In the genomic region with DNA sequence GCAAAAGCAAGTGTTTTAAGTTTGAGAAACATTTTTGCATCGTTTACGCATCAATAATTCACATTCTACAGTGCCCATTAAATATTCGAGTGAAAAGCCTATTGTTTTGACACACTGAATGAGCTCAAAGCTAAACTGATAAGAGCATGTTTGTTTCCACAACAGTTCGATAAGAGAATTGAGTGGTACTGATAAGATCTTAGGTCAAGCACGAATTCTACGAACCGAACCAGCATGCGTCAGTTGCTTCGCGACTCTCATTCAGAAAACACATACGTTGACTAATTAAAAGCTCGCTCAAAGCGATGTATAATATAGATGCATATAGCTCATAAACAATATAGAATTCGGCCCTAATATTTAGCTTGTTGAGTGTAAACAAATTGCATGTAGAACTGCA, we compare ENCODE assay signal across 3 fruit fly cellular contexts.
TF ChIP-seq lines count a peak whose summit lies in the region.

No protein-coding gene starts in this region.

- no peak for TF ChIP-seq CTCF in whole organism, embryonic (GFP tag; optimal IDR thresholded peaks at IDR 0.05; lab: Kevin White, UChicago)

TF ChIP-seq in whole organism, adult, 20 proteins besides CTCF, POLR2A, EP300 and RAD21:
- no peak for TF ChIP-seq toe (GFP tag; optimal IDR thresholded peaks at IDR 0.05; lab: Kevin White, UChicago)
- no peak for TF ChIP-seq CG5204 (GFP tag; optimal IDR thresholded peaks at IDR 0.05; lab: Kevin White, UChicago)
- no peak for TF ChIP-seq Crg-1 (GFP tag; optimal IDR thresholded peaks at IDR 0.05; lab: Kevin White, UChicago)
- peak; percentile 40 for TF ChIP-seq cic (GFP tag; optimal IDR thresholded peaks at IDR 0.05; lab: Kevin White, UChicago)
- TF ChIP-seq Hr96 (GFP tag; optimal IDR thresholded peaks at IDR 0.05; lab: Kevin White, UChicago), result no peak
- no peak for TF ChIP-seq CG33017 (tag; optimal IDR thresholded peaks at IDR 0.05; lab: Kevin White, UChicago)
- peak; percentile 91 for TF ChIP-seq kay (GFP tag; lab: Kevin White, UChicago; ENCODE audit: borderline replicate concordance)

TF ChIP-seq in whole organism, embryonic, 481 proteins besides CTCF, POLR2A, EP300 and RAD21:
- TF ChIP-seq exex (tag; optimal IDR thresholded peaks at IDR 0.05; lab: Kevin White, UChicago), result peak; percentile 14
- no peak for TF ChIP-seq CG2202 (tag; optimal IDR thresholded peaks at IDR 0.05; lab: Kevin White, UChicago)
- peak in 1 of 2 experiments; percentile 43 for TF ChIP-seq eve (GFP tag; optimal IDR thresholded peaks at IDR 0.05; lab: Kevin White, UChicago)
- no peak for TF ChIP-seq CG9437 (GFP tag; optimal IDR thresholded peaks at IDR 0.05; lab: Kevin White, UChicago)
- no peak for TF ChIP-seq Elba2 (GFP tag; optimal IDR thresholded peaks at IDR 0.05; lab: Kevin White, UChicago)
- TF ChIP-seq tx (GFP tag; optimal IDR thresholded peaks at IDR 0.05; lab: Kevin White, UChicago), result no peak
- no peak for TF ChIP-seq disco-r (GFP tag; optimal IDR thresholded peaks at IDR 0.05; lab: Kevin White, UChicago)
- TF ChIP-seq Deaf1 (tag; optimal IDR thresholded peaks at IDR 0.05; lab: Kevin White, UChicago), result peak; percentile 81
- peak; percentile 56 for TF ChIP-seq grn (GFP tag; optimal IDR thresholded peaks at IDR 0.05; lab: Kevin White, UChicago)
- peak; percentile 91 for TF ChIP-seq z (GFP tag; IDR thresholded peaks at IDR 0.05; lab: Robert Waterston, UW)
- TF ChIP-seq sug (tag; optimal IDR thresholded peaks at IDR 0.05; lab: Kevin White, UChicago), result peak; percentile 31
- no peak for TF ChIP-seq CG3163 (GFP tag; optimal IDR thresholded peaks at IDR 0.05; lab: Kevin White, UChicago)
- no peak for TF ChIP-seq CG7271 (tag; optimal IDR thresholded peaks at IDR 0.05; lab: Kevin White, UChicago)
- TF ChIP-seq H15 (GFP tag; IDR thresholded peaks at IDR 0.05; lab: Robert Waterston, UW), result no peak
- TF ChIP-seq CG15514 (GFP tag; optimal IDR thresholded peaks at IDR 0.05; lab: Kevin White, UChicago), result peak; percentile 6
- TF ChIP-seq CG3847 (GFP tag; IDR thresholded peaks at IDR 0.05; lab: Robert Waterston, UW), result no peak
- TF ChIP-seq mld (GFP tag; IDR thresholded peaks at IDR 0.05; lab: Robert Waterston, UW; ENCODE audit: partially characterized antibody), result no peak
- peak; percentile 24 for TF ChIP-seq mirr (GFP tag; optimal IDR thresholded peaks at IDR 0.05; lab: Kevin White, UChicago)
- no peak for TF ChIP-seq CG2712 (tag; optimal IDR thresholded peaks at IDR 0.05; lab: Kevin White, UChicago)
- TF ChIP-seq gcm2 (GFP tag; optimal IDR thresholded peaks at IDR 0.05; lab: Kevin White, UChicago), result no peak
- peak in 1 of 2 experiments; percentile 80 for TF ChIP-seq Hr78 (GFP tag; optimal IDR thresholded peaks at IDR 0.05; lab: Kevin White, UChicago)
- TF ChIP-seq CG11456 (GFP tag; IDR thresholded peaks at IDR 0.05; lab: Robert Waterston, UW), result no peak
- TF ChIP-seq gcm (GFP tag; optimal IDR thresholded peaks at IDR 0.05; lab: Kevin White, UChicago), result no peak
- TF ChIP-seq Dek (tag; optimal IDR thresholded peaks at IDR 0.05; lab: Kevin White, UChicago), result no peak
- TF ChIP-seq yki (optimal IDR thresholded peaks at IDR 0.05; lab: Kevin White, UChicago), result no peak
- no peak for TF ChIP-seq CG11085 (GFP tag; IDR thresholded peaks at IDR 0.05; lab: Robert Waterston, UW)
- no peak for TF ChIP-seq Mad (GFP tag; optimal IDR thresholded peaks at IDR 0.05; lab: Kevin White, UChicago)
- no peak for TF ChIP-seq CG1529 (GFP tag; optimal IDR thresholded peaks at IDR 0.05; lab: Kevin White, UChicago)
- no peak for TF ChIP-seq CG13123 (GFP tag; optimal IDR thresholded peaks at IDR 0.05; lab: Kevin White, UChicago)
- peak; percentile 18 for TF ChIP-seq CG34376 (GFP tag; optimal IDR thresholded peaks at IDR 0.05; lab: Kevin White, UChicago)
- no peak for TF ChIP-seq eyg (GFP tag; optimal IDR thresholded peaks at IDR 0.05; lab: Kevin White, UChicago)
- no peak for TF ChIP-seq CG30431 (GFP tag; optimal IDR thresholded peaks at IDR 0.05; lab: Kevin White, UChicago)
- TF ChIP-seq btn (GFP tag; optimal IDR thresholded peaks at IDR 0.05; lab: Kevin White, UChicago), result no peak
- no peak for TF ChIP-seq sqz (GFP tag; optimal IDR thresholded peaks at IDR 0.05; lab: Kevin White, UChicago)
- TF ChIP-seq chinmo (GFP tag; IDR thresholded peaks at IDR 0.05; lab: Robert Waterston, UW; ENCODE audit: partially characterized antibody), result 0 out of 4 replicates have a peak, but pooled peaks have one; percentile 42
- TF ChIP-seq CG4282 (GFP tag; optimal IDR thresholded peaks at IDR 0.05; lab: Kevin White, UChicago), result no peak
- TF ChIP-seq CG17328 (GFP tag; IDR thresholded peaks at IDR 0.05; lab: Robert Waterston, UW), result no peak

TF ChIP-seq in whole organism, prepupa, 60 proteins besides CTCF, POLR2A, EP300 and RAD21:
- TF ChIP-seq CG15336 (GFP tag; IDR thresholded peaks at IDR 0.05; lab: Robert Waterston, UW), result no peak
- no peak for TF ChIP-seq Met (GFP tag; optimal IDR thresholded peaks at IDR 0.05; lab: Kevin White, UChicago)
- no peak for TF ChIP-seq topi (GFP tag; optimal IDR thresholded peaks at IDR 0.05; lab: Kevin White, UChicago)
- no peak for TF ChIP-seq achi (GFP tag; optimal IDR thresholded peaks at IDR 0.05; lab: Kevin White, UChicago)
- TF ChIP-seq svp (GFP tag; lab: Kevin White, UChicago), result peak; percentile 88
TF ChIP-seq in whole organism, prepupa: peak in this region for 1.
